Worm (Caenorhabditis elegans) whole organism, L4 larva: ENCODE measurements around the gene T26E4.18.
A peak's percentile ranks its signal among the peaks of the same experiment; 100 is the strongest.
"Not testable (repeated sequence)": the region's sequence is repeated elsewhere in the genome, so short reads cannot be mapped to it uniquely, and the experiment has no call there.

Experiments used
- D1046.2 ChIP-seq: fragments of 200-800 bp; sonication (Bioruptor generic); IDR thresholded peaks from 2 replicates; pipeline ENCODE4 v1.3.6; 2022; ENCODE audit warnings: missing genetic modification characterization, missing compliant biosample characterization
- F26F4.8 ChIP-seq: fragments of 200-800 bp; sonication (Bioruptor generic); conservative IDR thresholded peaks from 2 replicates; pipeline ENCODE4 v1.3.6; 2022; ENCODE audit warnings: missing genetic modification characterization, missing compliant biosample characterization
- F44E2.7 ChIP-seq: fragments of 200-800 bp; sonication (Bioruptor generic); IDR thresholded peaks from 2 replicates; pipeline ENCODE4 v2.1.2; 2022; ENCODE audit warnings: missing genetic modification characterization, missing compliant biosample characterization
- F49E8.2 ChIP-seq: sonication (generic microtip); optimal IDR thresholded peaks from 2 replicates; lab custom pipeline; 2016; ENCODE audit warnings: missing compliant biosample characterization, mild to moderate bottlenecking, missing genetic modification characterization, borderline replicate concordance
- T26A8.4 ChIP-seq: fragments of 200-800 bp; sonication (Bioruptor generic); IDR thresholded peaks from 2 replicates; pipeline ENCODE4 v1.3.6; 2022; ENCODE audit warnings: missing genetic modification characterization, missing compliant biosample characterization
- Y105C5A.15 ChIP-seq: fragments of 200-800 bp; sonication (Bioruptor generic); IDR thresholded peaks from 2 replicates; pipeline ENCODE4 v1.3.6; 2022; ENCODE audit warnings: missing genetic modification characterization, missing compliant biosample characterization
- Y48G9A.11 ChIP-seq: fragments of 200-800 bp; sonication (Bioruptor generic); IDR thresholded peaks from 2 replicates; pipeline ENCODE4 v1.3.6; 2022; ENCODE audit warnings: missing genetic modification reagents, missing genetic modification characterization, missing compliant biosample characterization
- Y75B8A.6 ChIP-seq: fragments of 200-800 bp; sonication (Bioruptor generic); IDR thresholded peaks from 2 replicates; pipeline ENCODE4 v1.3.6; 2022; ENCODE audit warnings: missing genetic modification reagents, missing genetic modification characterization, missing compliant biosample characterization
- ZK337.2 ChIP-seq: fragments of 200-800 bp; sonication (Bioruptor generic); IDR thresholded peaks from 2 replicates; pipeline ENCODE4 v1.3.6; 2022; ENCODE audit warnings: missing genetic modification reagents, missing genetic modification characterization, missing compliant biosample characterization
- arid-1 ChIP-seq: fragments of 200-800 bp; sonication (Bioruptor generic); conservative IDR thresholded peaks from 2 replicates; pipeline ENCODE4 v1.3.6; 2022; ENCODE audit warnings: missing genetic modification reagents, missing genetic modification characterization, missing compliant biosample characterization
- ceh-20 ChIP-seq: fragments of 200-800 bp; sonication (Bioruptor generic); IDR thresholded peaks from 2 replicates; pipeline ENCODE4 v1.3.6; 2022; ENCODE audit warnings: missing genetic modification reagents, missing genetic modification characterization, missing compliant biosample characterization
- ceh-32 ChIP-seq: sonication (generic microtip); optimal IDR thresholded peaks from 2 replicates; lab custom pipeline; 2016; ENCODE audit warnings: mild to moderate bottlenecking, missing genetic modification characterization, missing compliant biosample characterization; ENCODE audit not compliant: poor library complexity
- ceh-44 ChIP-seq: fragments of 200-800 bp; sonication (Bioruptor generic); IDR thresholded peaks from 2 replicates; pipeline ENCODE4 v1.3.6; 2022; ENCODE audit warnings: missing genetic modification reagents, missing genetic modification characterization, missing compliant biosample characterization
- ctbp-1 ChIP-seq: fragments of 200-800 bp; sonication (Bioruptor generic); IDR thresholded peaks from 2 replicates; pipeline ENCODE4 v1.3.6; 2022; ENCODE audit warnings: missing genetic modification reagents, missing genetic modification characterization, missing compliant biosample characterization
- daf-8 ChIP-seq: fragments of 200-800 bp; sonication (Bioruptor generic); IDR thresholded peaks from 2 replicates; pipeline ENCODE4 v1.3.6; 2022; ENCODE audit warnings: missing genetic modification characterization, missing compliant biosample characterization
- dmd-6 ChIP-seq: fragments of 200-800 bp; sonication (Bioruptor generic); IDR thresholded peaks from 2 replicates; pipeline ENCODE4 v1.3.6; 2022; ENCODE audit warnings: missing genetic modification reagents, missing genetic modification characterization, missing compliant biosample characterization
- dmd-8 ChIP-seq: fragments of 200-800 bp; sonication (Bioruptor generic); IDR thresholded peaks from 2 replicates; pipeline ENCODE4 v1.3.6; 2022; ENCODE audit warnings: missing genetic modification characterization, missing compliant biosample characterization
- dmd-9 ChIP-seq: fragments of 200-800 bp; sonication (Bioruptor generic); IDR thresholded peaks from 2 replicates; pipeline ENCODE4 v1.3.6; 2022; ENCODE audit warnings: missing genetic modification reagents, missing genetic modification characterization, missing compliant biosample characterization
- egl-43 ChIP-seq: fragments of 200-800 bp; sonication (Bioruptor generic); IDR thresholded peaks from 2 replicates; pipeline ENCODE4 v1.3.6; 2022; ENCODE audit warnings: missing genetic modification reagents, missing genetic modification characterization, missing compliant biosample characterization
- lim-7 ChIP-seq: fragments of 200-800 bp; sonication (Bioruptor generic); IDR thresholded peaks from 2 replicates; pipeline ENCODE4 v1.3.6; 2022; ENCODE audit warnings: missing genetic modification characterization, missing compliant biosample characterization
- lin-1 ChIP-seq: fragments of 200-800 bp; sonication (Bioruptor generic); IDR thresholded peaks from 2 replicates; pipeline ENCODE4 v1.3.6; 2022; ENCODE audit warnings: missing genetic modification reagents, missing genetic modification characterization, missing compliant biosample characterization
- lin-29 ChIP-seq: fragments of 200-800 bp; sonication (Bioruptor generic); IDR thresholded peaks from 2 replicates; pipeline ENCODE4 v1.3.6; 2022; ENCODE audit warnings: missing genetic modification reagents, missing genetic modification characterization, missing compliant biosample characterization
- lin-38 ChIP-seq: fragments of 200-800 bp; sonication (Bioruptor generic); IDR thresholded peaks from 2 replicates; pipeline ENCODE4 v1.3.6; 2022; ENCODE audit warnings: missing genetic modification reagents, missing genetic modification characterization, missing compliant biosample characterization
- madf-5 ChIP-seq, 2 experiments: fragments of 200-800 bp; sonication (Bioruptor generic); IDR thresholded peaks; 2 replicates each; pipeline ENCODE4 v1.3.6; 2022; ENCODE audit warnings: missing compliant biosample characterization in 2 of 2, missing genetic modification characterization in 2 of 2
- madf-9 ChIP-seq: fragments of 200-800 bp; sonication (Bioruptor generic); conservative IDR thresholded peaks from 2 replicates; pipeline ENCODE4 v1.3.6; 2022; ENCODE audit warnings: missing genetic modification reagents, missing genetic modification characterization, missing compliant biosample characterization
- mdt-29 ChIP-seq: fragments of 200-800 bp; sonication (Bioruptor generic); IDR thresholded peaks from 2 replicates; pipeline ENCODE4 v1.3.6; 2022; ENCODE audit warnings: missing genetic modification reagents, missing genetic modification characterization, missing compliant biosample characterization
- mep-1 ChIP-seq: fragments of 150-350 bp; sonication (generic microtip); optimal IDR thresholded peaks from 3 replicates; lab custom pipeline; 2014; ENCODE audit warnings: missing biosample characterization, missing genetic modification characterization
- nhr-111 ChIP-seq: fragments of 200-800 bp; sonication (Bioruptor generic); optimal IDR thresholded peaks from 2 replicates; lab custom pipeline; 2018; ENCODE audit warnings: mild to moderate bottlenecking, missing genetic modification characterization, missing compliant biosample characterization
- nhr-25 ChIP-seq: sonication (generic microtip); optimal IDR thresholded peaks from 2 replicates; lab custom pipeline; 2017; ENCODE audit warnings: missing genetic modification characterization, mild to moderate bottlenecking, missing compliant biosample characterization, antibody characterized with exemption, moderate library complexity, borderline replicate concordance; ENCODE audit not compliant: insufficient read depth
- nhr-41 ChIP-seq: fragments of 200-800 bp; sonication (Bioruptor generic); IDR thresholded peaks from 2 replicates; pipeline ENCODE4 v1.3.6; 2022; ENCODE audit warnings: missing genetic modification reagents, missing genetic modification characterization, missing compliant biosample characterization
- nhr-42 ChIP-seq: fragments of 200-800 bp; sonication (Bioruptor generic); IDR thresholded peaks from 2 replicates; pipeline ENCODE4 v1.3.6; 2022; ENCODE audit warnings: missing genetic modification characterization, missing compliant biosample characterization
- pha-4 ChIP-seq, 2 experiments: fragments of 150-350 bp in 1 of 2; fragments of 200-800 bp in 1 of 2; sonication (Bioruptor generic) in 1 of 2; IDR thresholded peaks in 1 of 2; optimal IDR thresholded peaks in 1 of 2; 2 replicates each; pipeline versions ENCODE4 v1.3.6 to Lab custom; 2014 to 2022; ENCODE audit warnings: missing genetic modification characterization in 2 of 2, missing genetic modification reagents in 2 of 2, missing biosample characterization in 1 of 2, missing compliant biosample characterization in 1 of 2
- php-3 ChIP-seq: fragments of 200-800 bp; sonication (Bioruptor generic); IDR thresholded peaks from 2 replicates; pipeline ENCODE4 v1.3.6; 2022; ENCODE audit warnings: missing genetic modification reagents, missing genetic modification characterization, missing compliant biosample characterization
- saeg-2 ChIP-seq: fragments of 200-800 bp; sonication (Bioruptor generic); IDR thresholded peaks from 2 replicates; pipeline ENCODE4 v1.3.6; 2022; ENCODE audit warnings: missing genetic modification reagents, missing genetic modification characterization, missing compliant biosample characterization
- sdz-12 ChIP-seq: fragments of 200-800 bp; sonication (Bioruptor generic); optimal IDR thresholded peaks from 2 replicates; lab custom pipeline; 2018; ENCODE audit warnings: mild to moderate bottlenecking, missing genetic modification characterization, missing compliant biosample characterization
- set-16 ChIP-seq: fragments of 200-800 bp; sonication (Bioruptor generic); IDR thresholded peaks from 2 replicates; pipeline ENCODE4 v1.3.6; 2022; ENCODE audit warnings: missing genetic modification reagents, missing genetic modification characterization, missing compliant biosample characterization
- snpc-1.2 ChIP-seq: fragments of 200-800 bp; sonication (Bioruptor generic); IDR thresholded peaks from 2 replicates; pipeline ENCODE4 v1.3.6; 2022; ENCODE audit warnings: missing genetic modification reagents, missing genetic modification characterization, missing compliant biosample characterization
- unc-130 ChIP-seq: sonication (generic microtip); optimal IDR thresholded peaks from 2 replicates; lab custom pipeline; 2016; ENCODE audit warnings: missing genetic modification reagents, missing genetic modification characterization, missing compliant biosample characterization
- vab-7 ChIP-seq: fragments of 200-800 bp; sonication (Bioruptor generic); IDR thresholded peaks from 2 replicates; pipeline ENCODE4 v1.3.6; 2022; ENCODE audit warnings: missing genetic modification reagents, missing genetic modification characterization, missing compliant biosample characterization
- zag-1 ChIP-seq: fragments of 150-350 bp; optimal IDR thresholded peaks from 2 replicates; lab custom pipeline; 2014; ENCODE audit warnings: missing biosample characterization, missing genetic modification characterization
- zip-11 ChIP-seq: fragments of 200-800 bp; sonication (Bioruptor generic); IDR thresholded peaks from 2 replicates; pipeline ENCODE4 v1.3.6; 2022; ENCODE audit warnings: missing genetic modification characterization, missing compliant biosample characterization

Gene T26E4.18

DNA sequence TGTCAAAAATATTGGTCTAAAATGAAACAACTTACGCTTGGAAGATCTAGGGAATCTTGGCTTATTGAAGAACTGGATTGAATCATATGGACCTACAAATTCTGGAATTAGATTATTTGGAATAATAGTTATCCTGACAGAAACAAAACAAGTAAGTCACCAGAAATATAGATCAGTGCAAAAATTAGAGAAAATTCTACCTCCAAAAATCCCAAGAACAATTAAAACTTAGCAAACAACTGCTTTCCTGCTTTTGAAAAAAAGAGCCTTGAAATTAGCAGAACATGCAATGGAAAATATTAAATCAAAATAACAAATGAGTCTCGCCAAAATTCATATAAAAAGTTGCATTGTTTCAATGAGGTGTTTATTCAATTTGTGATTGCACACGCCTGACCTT lies 30.5 kb downstream of the T26E4.18 start, which contains the start of gene nhr-60:
nhr-60 (minus strand) TSS at position 101 of the 400 bp plus-strand sequence.
- TF ChIP-seq nhr-25 (tag; lab: Kevin White, UChicago) (no peak), ceh-32 (tag; lab: Kevin White, UChicago) (no peak), nhr-111 (GFP tag; lab: Kevin White, UChicago) (no peak), zip-11 (GFP tag; lab: Robert Waterston, UW) (no peak), sdz-12 (GFP tag; lab: Kevin White, UChicago) (no peak), saeg-2 (no peak), mep-1 (tag; lab: Kevin White, UChicago) (no peak), zag-1 (no peak), F49E8.2 (tag; lab: Kevin White, UChicago) (no peak), set-16 (GFP tag; lab: Robert Waterston, UW) (no peak)

DNA sequence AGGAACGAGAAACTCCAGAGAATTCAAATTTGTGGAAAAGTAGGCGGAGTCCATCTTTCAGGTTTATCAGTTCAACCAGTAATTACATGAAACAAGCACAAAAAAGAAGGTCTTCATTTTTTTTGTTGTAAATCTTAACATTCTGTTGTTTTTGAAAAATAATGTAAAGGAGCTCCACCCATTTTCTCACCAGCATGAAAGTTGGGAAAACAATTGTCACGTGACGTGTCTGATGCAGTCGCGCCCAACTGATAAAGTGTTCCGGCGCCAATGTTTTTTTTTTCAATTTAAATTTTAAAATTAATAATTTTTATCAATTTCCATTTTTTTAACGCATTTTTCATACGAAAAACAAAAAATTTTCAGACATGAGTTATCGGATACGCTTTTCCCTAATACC lies 34.6 kb downstream of the T26E4.18 start, which contains the start of gene F57A10.4:
F57A10.4 (plus strand) TSS at position 367 of the 400 bp plus-strand sequence.
- TF ChIP-seq pha-4 (GFP tag; IDR thresholded peaks at IDR 0.05; lab: Robert Waterston, UW) (no peak), pha-4 (tag; optimal IDR thresholded peaks at IDR 0.05; lab: Kevin White, UChicago) (no peak), unc-130 (GFP tag; lab: Kevin White, UChicago) (peak; percentile 56)

DNA sequence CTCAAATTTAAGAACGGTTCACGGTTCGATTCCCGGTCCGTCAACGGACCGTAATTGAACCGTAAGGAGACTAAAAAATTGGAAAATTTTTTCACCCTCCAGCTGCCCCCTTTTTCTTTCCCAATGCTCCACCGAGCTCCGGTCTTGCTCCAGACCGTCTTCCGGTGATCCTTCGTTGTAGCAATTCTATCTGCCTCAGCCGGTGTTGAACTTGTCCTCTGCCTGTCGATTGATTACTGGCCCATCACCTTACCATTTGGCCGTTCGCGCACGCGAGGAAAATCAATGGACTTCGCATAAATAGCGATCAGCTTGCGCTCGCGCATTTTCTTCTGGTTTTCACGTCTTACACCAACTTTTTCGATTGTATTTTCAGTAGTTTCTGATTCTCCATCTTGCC lies 36.3 kb downstream of the T26E4.18 start:
- TF ChIP-seq nhr-42 (GFP tag; lab: Robert Waterston, UW) (peak; percentile 66), nhr-41 (GFP tag; lab: Robert Waterston, UW) (peak; percentile 85), dmd-6 (GFP tag; lab: Robert Waterston, UW) (0 out of 2 replicates have a peak, but pooled peaks have one; percentile 9), F49E8.2 (tag; lab: Kevin White, UChicago) (peak; percentile 12), lim-7 (peak; percentile 95), set-16 (GFP tag; lab: Robert Waterston, UW) (peak; percentile 55), egl-43 (GFP tag; lab: Robert Waterston, UW) (peak; percentile 92), D1046.2 (GFP tag; lab: Robert Waterston, UW) (peak; percentile 81), dmd-8 (GFP tag; lab: Robert Waterston, UW) (peak; percentile 94), ZK337.2 (GFP tag; lab: Robert Waterston, UW) (0 out of 2 replicates have a peak, but pooled peaks have one; percentile 13), saeg-2 (peak; percentile 68; the same call in 1 of the 2 replicates), snpc-1.2 (peak; percentile 86), F26F4.8 (GFP tag; lab: Robert Waterston, UW) (peak; percentile 95), lin-1 (peak; percentile 66; the same call in 1 of the 2 replicates), zip-11 (GFP tag; lab: Robert Waterston, UW) (0 out of 2 replicates have a peak, but pooled peaks have one; percentile 35), madf-5 (GFP tag; IDR thresholded peaks at IDR 0.05; lab: Robert Waterston, UW) (peak in 1 of 2 experiments; percentile 73; a peak in 1 of 4 replicates), arid-1 (peak; percentile 89), php-3 (GFP tag; lab: Robert Waterston, UW) (peak; percentile 72), ceh-44 (peak; percentile 68; the same call in 1 of the 2 replicates), T26A8.4 (peak; percentile 64; the same call in 1 of the 2 replicates), ceh-20 (peak; percentile 52; the same call in 1 of the 2 replicates), ctbp-1 (peak; percentile 80), Y105C5A.15 (GFP tag; lab: Robert Waterston, UW) (peak; percentile 71; the same call in 1 of the 2 replicates), daf-8 (GFP tag; lab: Robert Waterston, UW) (peak; percentile 64; the same call in 1 of the 2 replicates), mdt-29 (peak; percentile 80), Y48G9A.11 (GFP tag; lab: Robert Waterston, UW) (peak; percentile 75), lin-38 (GFP tag; lab: Robert Waterston, UW) (peak; percentile 82), dmd-9 (GFP tag; lab: Robert Waterston, UW) (0 out of 2 replicates have a peak, but pooled peaks have one; percentile 53), lin-29 (GFP tag; lab: Robert Waterston, UW) (peak; percentile 27; the same call in 1 of the 2 replicates), vab-7 (peak; percentile 77), madf-9 (peak; percentile 45; the same call in 1 of the 2 replicates), pha-4 (GFP tag; IDR thresholded peaks at IDR 0.05; lab: Robert Waterston, UW) (peak; percentile 84), Y75B8A.6 (peak; percentile 78; the same call in 1 of the 2 replicates), F44E2.7 (GFP tag; lab: Robert Waterston, UW) (peak; percentile 71; the same call in 1 of the 2 replicates)
- not testable (repeated sequence) for TF ChIP-seq pha-4 (tag; optimal IDR thresholded peaks at IDR 0.05; lab: Kevin White, UChicago)
